Worm (Caenorhabditis elegans) whole organism, mixed stage, embryonic: ENCODE data around the gene F41G3.5.

Experiments used
- M03D4.4 ChIP-seq: sonication (generic microtip); optimal IDR thresholded peaks from 2 replicates; lab custom pipeline; 2017; ENCODE audit warnings: mild to moderate bottlenecking, missing genetic modification characterization, missing compliant biosample characterization
- bed-3 ChIP-seq: fragments of 200-800 bp; sonication (Bioruptor generic); optimal IDR thresholded peaks from 3 replicates; lab custom pipeline; 2018; ENCODE audit warnings: mild to moderate bottlenecking, missing genetic modification characterization, moderate library complexity, missing compliant biosample characterization
- ceh-39 ChIP-seq: fragments of 150-350 bp; optimal IDR thresholded peaks from 2 replicates; lab custom pipeline; 2014; ENCODE audit warnings: missing biosample characterization, missing genetic modification characterization
- ceh-43 ChIP-seq: fragments of 200-800 bp; sonication (Bioruptor generic); optimal IDR thresholded peaks from 2 replicates; lab custom pipeline; 2018; ENCODE audit warnings: mild to moderate bottlenecking, missing genetic modification characterization, moderate library complexity, missing compliant biosample characterization
- ceh-83 ChIP-seq: fragments of 200-800 bp; sonication (Bioruptor generic); optimal IDR thresholded peaks from 2 replicates; lab custom pipeline; 2018; ENCODE audit warnings: mild to moderate bottlenecking, missing genetic modification characterization, missing compliant biosample characterization
- cnd-1 ChIP-seq: fragments of 200-800 bp; sonication (Bioruptor generic); optimal IDR thresholded peaks from 2 replicates; lab custom pipeline; 2018; ENCODE audit warnings: mild to moderate bottlenecking, missing genetic modification characterization, missing compliant biosample characterization
- elt-1 ChIP-seq: sonication (generic microtip); optimal IDR thresholded peaks from 2 replicates; lab custom pipeline; 2017; ENCODE audit warnings: missing genetic modification characterization, mild to moderate bottlenecking, missing compliant biosample characterization, antibody characterized with exemption, moderate library complexity, borderline replicate concordance; ENCODE audit not compliant: insufficient read depth
- elt-3 ChIP-seq: fragments of 150-350 bp; optimal IDR thresholded peaks from 2 replicates; lab custom pipeline; 2014; ENCODE audit warnings: missing biosample characterization, missing genetic modification characterization
- flh-1 ChIP-seq: fragments of 200-800 bp; sonication (Bioruptor generic); optimal IDR thresholded peaks from 2 replicates; lab custom pipeline; 2018; ENCODE audit warnings: mild to moderate bottlenecking, missing genetic modification characterization, moderate library complexity, missing compliant biosample characterization
- ham-2 ChIP-seq: fragments of 200-800 bp; sonication (Bioruptor generic); optimal IDR thresholded peaks from 2 replicates; lab custom pipeline; 2018; ENCODE audit warnings: mild to moderate bottlenecking, missing genetic modification characterization, missing compliant biosample characterization
- hlh-1 ChIP-seq: fragments of 150-350 bp; optimal IDR thresholded peaks from 2 replicates; lab custom pipeline; 2014; ENCODE audit warnings: missing biosample characterization, missing genetic modification reagents, missing genetic modification characterization
- lin-32 ChIP-seq: fragments of 200-800 bp; sonication (Bioruptor generic); optimal IDR thresholded peaks from 2 replicates; lab custom pipeline; 2018; ENCODE audit warnings: mild to moderate bottlenecking, missing genetic modification characterization, missing compliant biosample characterization
- lsy-2 ChIP-seq: fragments of 150-350 bp; optimal IDR thresholded peaks from 2 replicates; lab custom pipeline; 2014; ENCODE audit warnings: missing biosample characterization, missing genetic modification characterization
- mab-5 ChIP-seq: fragments of 150-350 bp; optimal IDR thresholded peaks from 2 replicates; lab custom pipeline; 2014; ENCODE audit warnings: missing biosample characterization, missing genetic modification characterization
- mep-1 ChIP-seq: fragments of 150-350 bp; optimal IDR thresholded peaks from 2 replicates; lab custom pipeline; 2017; ENCODE audit warnings: missing biosample characterization, missing genetic modification reagents, missing genetic modification characterization, inconsistent platforms
- mls-2 ChIP-seq: sonication (generic microtip); optimal IDR thresholded peaks from 2 replicates; lab custom pipeline; 2016; ENCODE audit warnings: mild to moderate bottlenecking, missing genetic modification characterization, moderate library complexity, missing compliant biosample characterization
- nhr-12 ChIP-seq: fragments of 150-350 bp; optimal IDR thresholded peaks from 2 replicates; lab custom pipeline; 2014; ENCODE audit warnings: missing biosample characterization, missing genetic modification characterization
- nhr-2 ChIP-seq: fragments of 150-350 bp; optimal IDR thresholded peaks from 2 replicates; lab custom pipeline; 2014; ENCODE audit warnings: missing biosample characterization, missing genetic modification characterization
- nhr-237 ChIP-seq: fragments of 150-350 bp; optimal IDR thresholded peaks from 2 replicates; lab custom pipeline; 2014; ENCODE audit warnings: missing biosample characterization, missing genetic modification characterization
- nhr-28 ChIP-seq: fragments of 150-350 bp; optimal IDR thresholded peaks from 2 replicates; lab custom pipeline; 2014; ENCODE audit warnings: missing biosample characterization, missing genetic modification characterization
- pha-4 ChIP-seq: fragments of 150-350 bp; optimal IDR thresholded peaks from 2 replicates; lab custom pipeline; 2018; ENCODE audit warnings: missing biosample characterization, missing genetic modification reagents, missing genetic modification characterization
- sem-2 ChIP-seq: fragments of 200-800 bp; sonication (Bioruptor generic); optimal IDR thresholded peaks from 2 replicates; lab custom pipeline; 2018; ENCODE audit warnings: mild to moderate bottlenecking, missing genetic modification characterization, missing compliant biosample characterization
- snpc-4 ChIP-seq: fragments of 150-350 bp; optimal IDR thresholded peaks from 2 replicates; lab custom pipeline; 2014; ENCODE audit warnings: missing biosample characterization, missing genetic modification characterization
- sptf-1 ChIP-seq: sonication (generic microtip); optimal IDR thresholded peaks from 2 replicates; lab custom pipeline; 2017; ENCODE audit warnings: mild to moderate bottlenecking, missing genetic modification characterization, moderate library complexity, missing compliant biosample characterization
- tbx-8 ChIP-seq: fragments of 200-800 bp; sonication (Bioruptor generic); optimal IDR thresholded peaks from 2 replicates; lab custom pipeline; 2018; ENCODE audit warnings: mild to moderate bottlenecking, missing genetic modification characterization, moderate library complexity, missing compliant biosample characterization
- unc-120 ChIP-seq: sonication (generic microtip); optimal IDR thresholded peaks from 2 replicates; lab custom pipeline; 2017; ENCODE audit warnings: missing genetic modification characterization, missing compliant biosample characterization; ENCODE audit not compliant: poor library complexity, severe bottlenecking
- unc-39 ChIP-seq: fragments of 150-350 bp; optimal IDR thresholded peaks from 2 replicates; lab custom pipeline; 2014; ENCODE audit warnings: missing biosample characterization, missing genetic modification characterization
- unc-62 ChIP-seq: fragments of 150-350 bp; optimal IDR thresholded peaks from 2 replicates; lab custom pipeline; 2014; ENCODE audit warnings: missing biosample characterization, missing genetic modification reagents, missing genetic modification characterization
- zip-8 ChIP-seq: fragments of 150-350 bp; optimal IDR thresholded peaks from 2 replicates; lab custom pipeline; 2014; ENCODE audit warnings: missing biosample characterization, missing genetic modification characterization
- ztf-11 ChIP-seq: fragments of 150-350 bp; optimal IDR thresholded peaks from 2 replicates; lab custom pipeline; 2014; ENCODE audit warnings: missing biosample characterization, missing genetic modification characterization

The F41G3.5 gene

DNA sequence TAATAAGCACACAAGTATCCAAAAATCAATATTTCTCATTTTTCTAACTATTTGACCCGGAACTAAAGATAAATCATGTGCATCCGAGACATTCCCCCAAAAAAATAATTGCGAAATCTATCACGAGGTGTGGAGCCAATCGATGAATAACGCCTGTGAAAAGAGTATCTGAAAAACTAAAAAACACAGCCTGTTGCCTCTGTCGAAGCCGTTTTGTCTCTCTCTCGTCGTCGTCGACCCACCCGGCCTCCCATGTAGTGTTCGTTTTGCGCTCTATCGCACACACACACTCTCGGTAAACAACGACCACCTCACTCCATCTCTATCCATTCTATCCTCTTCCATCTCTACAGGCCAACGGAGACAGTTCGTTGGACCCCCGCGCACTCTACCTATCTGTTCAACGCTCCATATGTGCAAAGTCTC is 36.2 kb downstream of the F41G3.5 start:
- no peak for TF ChIP-seq tbx-8 (GFP tag; lab: Kevin White, UChicago)
- no peak for TF ChIP-seq elt-1 (tag; lab: Kevin White, UChicago)
- TF ChIP-seq nhr-28 (tag; lab: Kevin White, UChicago), result no peak
- peak; percentile 8 for TF ChIP-seq mep-1 (tag; lab: Kevin White, UChicago)
- TF ChIP-seq sem-2 (GFP tag; lab: Kevin White, UChicago), result no peak
- peak; percentile 71 for TF ChIP-seq pha-4 (tag; lab: Kevin White, UChicago)
- TF ChIP-seq lin-32 (GFP tag; lab: Kevin White, UChicago), result no peak
- no peak for TF ChIP-seq mab-5
- peak; percentile 9 for TF ChIP-seq hlh-1 (tag; lab: Kevin White, UChicago)
- no peak for TF ChIP-seq lsy-2 (tag; lab: Kevin White, UChicago)
- TF ChIP-seq ztf-11 (tag; lab: Kevin White, UChicago), result no peak
- TF ChIP-seq mls-2 (tag; lab: Kevin White, UChicago), result no peak
- peak; percentile 40 for TF ChIP-seq sptf-1 (tag; lab: Kevin White, UChicago)
- TF ChIP-seq cnd-1 (tag; lab: Kevin White, UChicago), result peak; percentile 36
- TF ChIP-seq ceh-39 (tag; lab: Kevin White, UChicago), result peak; percentile 19
- TF ChIP-seq unc-39 (tag; lab: Kevin White, UChicago), result no peak
- no peak for TF ChIP-seq elt-3

- TF ChIP-seq nhr-12 (tag; lab: Kevin White, UChicago) (no peak), elt-1 (tag; lab: Kevin White, UChicago) (no peak), ham-2 (GFP tag; lab: Kevin White, UChicago) (no peak), bed-3 (no peak), ceh-43 (GFP tag; lab: Kevin White, UChicago) (no peak), M03D4.4 (tag; lab: Kevin White, UChicago) (no peak), sptf-1 (tag; lab: Kevin White, UChicago) (no peak), mab-5 (no peak), ceh-83 (no peak), unc-39 (tag; lab: Kevin White, UChicago) (no peak), ztf-11 (tag; lab: Kevin White, UChicago) (no peak), nhr-2 (tag; lab: Kevin White, UChicago) (no peak), snpc-4 (no peak)
These were observed 36.9 kb downstream of the F41G3.5 start, which contains the start of gene gldi-2 for ce11 chrII:6783377-6783829. Gene gldi-2, plus strand, starts transcription at chrII:6783427.

ce11 chrII:6788672-6789298 is 42.3 kb downstream of the F41G3.5 start, which contains the start of gene T13C2.3:
Gene T13C2.3, plus strand, starts transcription at chrII:6789248.
- TF ChIP-seq unc-120 (tag; lab: Kevin White, UChicago) (no peak), hlh-1 (tag; lab: Kevin White, UChicago) (peak; percentile 66), snpc-4 (no peak), cnd-1 (tag; lab: Kevin White, UChicago) (no peak), unc-62 (GFP tag; lab: Kevin White, UChicago) (peak; percentile 51), flh-1 (GFP tag; lab: Kevin White, UChicago) (no peak), nhr-28 (tag; lab: Kevin White, UChicago) (no peak), mab-5 (no peak)

- no peak for TF ChIP-seq lin-32 (GFP tag; lab: Kevin White, UChicago)
- TF ChIP-seq ceh-83, result no peak
- no peak for TF ChIP-seq nhr-2 (tag; lab: Kevin White, UChicago)
- no peak for TF ChIP-seq ceh-39 (tag; lab: Kevin White, UChicago)
- no peak for TF ChIP-seq nhr-237 (tag; lab: Kevin White, UChicago)
- no peak for TF ChIP-seq unc-39 (tag; lab: Kevin White, UChicago)
- no peak for TF ChIP-seq ztf-11 (tag; lab: Kevin White, UChicago)
- TF ChIP-seq sptf-1 (tag; lab: Kevin White, UChicago), result no peak
- no peak for TF ChIP-seq elt-3
- TF ChIP-seq tbx-8 (GFP tag; lab: Kevin White, UChicago), result no peak
- no peak for TF ChIP-seq zip-8 (tag; lab: Kevin White, UChicago)
- no peak for TF ChIP-seq bed-3
These were observed 45.4 kb downstream of the F41G3.5 start, which contains the start of gene T13C2.2 for ce11 chrII:6791891-6792290. Gene T13C2.2, plus strand, starts transcription at chrII:6792191.
